Worm (Caenorhabditis elegans) whole organism, young adult: ENCODE data around the gene nhr-102.

ENCODE experiments used
- B0019.2 ChIP-seq: fragments of 200-800 bp; sonication (Bioruptor generic); conservative IDR thresholded peaks from 2 replicates; pipeline ENCODE4 v1.3.6; 2022; ENCODE audit warnings: missing genetic modification reagents, missing genetic modification characterization, missing compliant biosample characterization
- C06A6.2 ChIP-seq: fragments of 200-800 bp; sonication (Bioruptor generic); conservative IDR thresholded peaks from 2 replicates; pipeline ENCODE4 v1.3.6; 2022; ENCODE audit warnings: missing genetic modification characterization, missing compliant biosample characterization
- F33H1.4 ChIP-seq: fragments of 200-800 bp; sonication (Bioruptor generic); IDR thresholded peaks from 2 replicates; pipeline ENCODE4 v1.3.6; 2022; ENCODE audit warnings: missing genetic modification reagents, missing genetic modification characterization, missing compliant biosample characterization
- F39B2.1 ChIP-seq: fragments of 200-800 bp; sonication (Bioruptor generic); IDR thresholded peaks from 2 replicates; pipeline ENCODE4 v1.3.6; 2022; ENCODE audit warnings: missing genetic modification reagents, missing genetic modification characterization, missing compliant biosample characterization
- F57A8.1 ChIP-seq: fragments of 200-800 bp; sonication (Bioruptor generic); optimal IDR thresholded peaks from 2 replicates; lab custom pipeline; 2018; ENCODE audit warnings: mild to moderate bottlenecking, missing genetic modification characterization, moderate library complexity, missing compliant biosample characterization
- K12H6.12 ChIP-seq: fragments of 200-800 bp; sonication (Bioruptor generic); optimal IDR thresholded peaks from 2 replicates; lab custom pipeline; 2018; ENCODE audit warnings: mild to moderate bottlenecking, missing genetic modification characterization, missing compliant biosample characterization
- T07F8.4 ChIP-seq: sonication (generic microtip); optimal IDR thresholded peaks from 2 replicates; lab custom pipeline; 2016; ENCODE audit warnings: mild to moderate bottlenecking, missing genetic modification characterization, moderate library complexity, missing compliant biosample characterization
- ama-1 ChIP-seq, 3 experiments: fragments of 150-350 bp in 1 of 3; sonication (generic microtip) in 2 of 3; optimal IDR thresholded peaks; 2 replicates each; lab custom pipeline; 2014 to 2018; ENCODE audit warnings: missing biosample characterization in 2 of 3, missing genetic modification characterization in 2 of 3, missing genetic modification reagents in 2 of 3
- aptf-3 ChIP-seq: fragments of 200-800 bp; sonication (Bioruptor generic); IDR thresholded peaks from 2 replicates; pipeline ENCODE4 v1.3.6; 2022; ENCODE audit warnings: missing genetic modification characterization, missing compliant biosample characterization
- attf-3 ChIP-seq: fragments of 200-800 bp; sonication (Bioruptor generic); conservative IDR thresholded peaks from 2 replicates; pipeline ENCODE4 v1.3.6; 2022; ENCODE audit warnings: missing genetic modification reagents, missing genetic modification characterization, missing compliant biosample characterization
- bed-2 ChIP-seq: fragments of 200-800 bp; sonication (Bioruptor generic); IDR thresholded peaks from 2 replicates; pipeline ENCODE4 v1.3.6; 2022; ENCODE audit warnings: missing genetic modification reagents, missing genetic modification characterization, missing compliant biosample characterization
- cebp-2 ChIP-seq: fragments of 200-800 bp; sonication (Bioruptor generic); IDR thresholded peaks from 2 replicates; pipeline ENCODE4 v1.3.6; 2022; ENCODE audit warnings: missing genetic modification characterization, missing compliant biosample characterization
- ceh-58 ChIP-seq: fragments of 200-800 bp; sonication (Bioruptor generic); IDR thresholded peaks from 2 replicates; pipeline ENCODE4 v1.3.6; 2022; ENCODE audit warnings: missing genetic modification characterization, missing compliant biosample characterization
- chd-7 ChIP-seq: sonication (generic microtip); optimal IDR thresholded peaks from 2 replicates; lab custom pipeline; 2016; ENCODE audit warnings: mild to moderate bottlenecking, missing genetic modification characterization, moderate library complexity, missing compliant biosample characterization
- egl-44 ChIP-seq: fragments of 200-800 bp; sonication (Bioruptor generic); IDR thresholded peaks from 2 replicates; pipeline ENCODE4 v1.3.6; 2022; ENCODE audit warnings: missing genetic modification reagents, missing genetic modification characterization, missing compliant biosample characterization
- ekl-4 ChIP-seq: fragments of 200-800 bp; sonication (Bioruptor generic); IDR thresholded peaks from 2 replicates; pipeline ENCODE4 v1.3.6; 2022; ENCODE audit warnings: missing genetic modification reagents, missing genetic modification characterization, missing compliant biosample characterization
- gei-17 ChIP-seq: fragments of 200-800 bp; sonication (Bioruptor generic); optimal IDR thresholded peaks from 2 replicates; lab custom pipeline; 2018; ENCODE audit warnings: mild to moderate bottlenecking, missing genetic modification characterization, missing compliant biosample characterization
- hrde-1 ChIP-seq: sonication (generic microtip); optimal IDR thresholded peaks from 2 replicates; lab custom pipeline; 2016; ENCODE audit warnings: missing genetic modification characterization, mild to moderate bottlenecking, missing compliant biosample characterization, moderate library complexity, missing genotype, missing genetic modification reagents, borderline replicate concordance
- lag-1 ChIP-seq: fragments of 200-800 bp; sonication (Bioruptor generic); IDR thresholded peaks from 2 replicates; pipeline ENCODE4 v1.3.6; 2022; ENCODE audit warnings: missing genetic modification reagents, missing genetic modification characterization, missing compliant biosample characterization
- let-526 ChIP-seq: fragments of 200-800 bp; sonication (Bioruptor generic); IDR thresholded peaks from 2 replicates; pipeline ENCODE4 v1.3.6; 2022; ENCODE audit warnings: missing genetic modification reagents, missing genetic modification characterization, missing compliant biosample characterization
- let-607 ChIP-seq, 2 experiments: fragments of 200-800 bp in 1 of 2; sonication (Bioruptor generic) in 1 of 2; sonication (generic microtip) in 1 of 2; optimal IDR thresholded peaks; 2 replicates each; lab custom pipeline; 2016 to 2018; ENCODE audit warnings: mild to moderate bottlenecking in 2 of 2, missing compliant biosample characterization in 2 of 2, missing genetic modification characterization in 2 of 2, moderate library complexity in 2 of 2, missing genotype in 1 of 2
- lin-26 ChIP-seq: fragments of 200-800 bp; sonication (Bioruptor generic); IDR thresholded peaks from 2 replicates; pipeline ENCODE4 v1.3.6; 2022; ENCODE audit warnings: missing genetic modification reagents, missing genetic modification characterization, missing compliant biosample characterization
- lin-35 ChIP-seq, 3 experiments: fragments of 150-350 bp in 2 of 3; sonication (generic microtip) in 1 of 3; optimal IDR thresholded peaks; 2 replicates each; lab custom pipeline; 2014 to 2018; ENCODE audit warnings: missing biosample characterization in 3 of 3, missing genetic modification characterization in 3 of 3, missing genetic modification reagents in 3 of 3
- lir-1 ChIP-seq: fragments of 200-800 bp; sonication (Bioruptor generic); conservative IDR thresholded peaks from 2 replicates; pipeline ENCODE4 v1.3.6; 2022; ENCODE audit warnings: missing genetic modification reagents, missing genetic modification characterization, missing compliant biosample characterization
- lsy-27 ChIP-seq: sonication (generic microtip); optimal IDR thresholded peaks from 2 replicates; lab custom pipeline; 2017; ENCODE audit warnings: missing genetic modification characterization, mild to moderate bottlenecking, missing compliant biosample characterization, antibody characterized with exemption, missing genotype, borderline replicate concordance; ENCODE audit not compliant: insufficient read depth
- madf-3 ChIP-seq: fragments of 200-800 bp; sonication (Bioruptor generic); IDR thresholded peaks from 2 replicates; pipeline ENCODE4 v1.3.6; 2022; ENCODE audit warnings: missing genetic modification reagents, missing genetic modification characterization, missing compliant biosample characterization
- rpc-1 ChIP-seq, 2 experiments: fragments of 150-350 bp in 1 of 2; sonication (generic microtip) in 1 of 2; optimal IDR thresholded peaks; 2 replicates each; lab custom pipeline; 2014 to 2018; ENCODE audit warnings: missing biosample characterization in 1 of 2, missing genetic modification characterization in 1 of 2, missing genetic modification reagents in 1 of 2, missing genotype in 1 of 2
- sea-2 ChIP-seq: fragments of 200-800 bp; sonication (Bioruptor generic); IDR thresholded peaks from 2 replicates; pipeline ENCODE4 v1.3.6; 2022; ENCODE audit warnings: missing genetic modification characterization, missing compliant biosample characterization
- snpc-1.1 ChIP-seq: sonication (generic microtip); optimal IDR thresholded peaks from 2 replicates; lab custom pipeline; 2017; ENCODE audit warnings: missing genetic modification characterization, mild to moderate bottlenecking, missing compliant biosample characterization, antibody characterized with exemption, moderate library complexity, missing genotype, missing genetic modification reagents; ENCODE audit not compliant: insufficient read depth
- tbx-9 ChIP-seq: sonication (generic microtip); optimal IDR thresholded peaks from 2 replicates; lab custom pipeline; 2016; ENCODE audit warnings: borderline replicate concordance, missing genetic modification characterization, inconsistent platforms, missing compliant biosample characterization
- tlf-1 ChIP-seq: fragments of 200-800 bp; sonication (Bioruptor generic); optimal IDR thresholded peaks from 2 replicates; lab custom pipeline; 2018; ENCODE audit warnings: mild to moderate bottlenecking, missing genetic modification characterization, missing compliant biosample characterization
- unc-130 ChIP-seq: sonication (generic microtip); optimal IDR thresholded peaks from 2 replicates; lab custom pipeline; 2016; ENCODE audit warnings: missing genetic modification reagents, missing genetic modification characterization, missing compliant biosample characterization
- xnd-1 ChIP-seq: sonication (generic microtip); optimal IDR thresholded peaks from 2 replicates; lab custom pipeline; 2016; ENCODE audit warnings: missing genotype, missing genetic modification reagents, missing genetic modification characterization, missing compliant biosample characterization
- zfh-2 ChIP-seq: fragments of 200-800 bp; sonication (Bioruptor generic); conservative IDR thresholded peaks from 2 replicates; pipeline ENCODE4 v1.3.6; 2022; ENCODE audit warnings: missing genetic modification reagents, missing genetic modification characterization, missing compliant biosample characterization
- zim-3 ChIP-seq: sonication (generic microtip); optimal IDR thresholded peaks from 2 replicates; lab custom pipeline; 2017; ENCODE audit warnings: mild to moderate bottlenecking, missing genetic modification characterization, moderate library complexity, missing compliant biosample characterization
- ztf-26 ChIP-seq: sonication (generic microtip); optimal IDR thresholded peaks from 2 replicates; lab custom pipeline; 2017; ENCODE audit warnings: missing genetic modification characterization, missing compliant biosample characterization

Gene nhr-102

DNA sequence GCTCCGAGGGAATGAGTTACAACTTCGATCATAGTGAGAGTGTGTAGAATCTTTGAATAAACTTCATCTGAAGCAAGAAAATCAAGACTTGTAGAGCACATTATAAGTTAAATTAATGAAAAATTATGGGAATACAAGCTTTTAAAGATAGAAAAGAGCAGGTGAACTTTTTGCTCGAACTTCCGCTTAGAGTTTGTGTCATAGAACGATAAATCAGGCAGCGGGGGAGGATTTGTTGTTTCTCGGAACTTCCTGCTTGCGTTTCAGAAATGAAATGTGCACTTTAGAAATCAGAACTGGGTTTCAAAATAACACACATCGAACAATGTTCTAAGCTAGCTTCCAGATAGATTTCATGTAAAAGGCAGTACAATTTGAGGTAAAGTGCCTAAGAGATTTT, 35.1 kb downstream of the nhr-102 start, which contains the start of gene srh-149 (continued):
- TF ChIP-seq ama-1 (optimal IDR thresholded peaks at IDR 0.05; lab: Kevin White, UChicago) (no peak), ama-1 (GFP tag; optimal IDR thresholded peaks at IDR 0.05; lab: Kevin White, UChicago) (no peak), tlf-1 (GFP tag; lab: Kevin White, UChicago) (no peak)

DNA sequence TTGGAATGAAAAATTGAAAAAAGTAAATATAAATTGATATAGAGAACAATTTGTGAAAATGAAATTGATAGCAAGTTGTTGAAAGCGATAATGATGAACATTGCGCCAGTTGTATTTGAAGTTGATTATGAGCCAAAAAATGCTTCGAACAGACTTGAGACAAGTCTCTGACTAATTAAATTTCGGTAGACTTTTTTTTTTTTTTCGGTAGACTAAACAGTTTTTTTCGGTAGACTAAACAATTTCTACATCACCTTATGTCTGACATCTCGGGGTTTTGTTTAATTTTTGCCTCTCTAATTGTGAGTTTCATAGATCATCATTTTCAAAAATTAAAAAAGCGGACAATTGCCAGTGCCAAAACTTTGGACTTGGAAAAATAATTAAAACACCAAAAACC, 42.6 kb downstream of the nhr-102 start, which contains the start of gene srbc-54:
Gene srbc-54 (minus strand): TSS at position 101 of the 400 bp plus-strand sequence.
- TF ChIP-seq snpc-1.1 (tag; lab: Kevin White, UChicago) (no peak), let-607 (tag; optimal IDR thresholded peaks at IDR 0.05; lab: Kevin White, UChicago) (no peak), F57A8.1 (GFP tag; lab: Kevin White, UChicago) (no peak), ztf-26 (no peak)

DNA sequence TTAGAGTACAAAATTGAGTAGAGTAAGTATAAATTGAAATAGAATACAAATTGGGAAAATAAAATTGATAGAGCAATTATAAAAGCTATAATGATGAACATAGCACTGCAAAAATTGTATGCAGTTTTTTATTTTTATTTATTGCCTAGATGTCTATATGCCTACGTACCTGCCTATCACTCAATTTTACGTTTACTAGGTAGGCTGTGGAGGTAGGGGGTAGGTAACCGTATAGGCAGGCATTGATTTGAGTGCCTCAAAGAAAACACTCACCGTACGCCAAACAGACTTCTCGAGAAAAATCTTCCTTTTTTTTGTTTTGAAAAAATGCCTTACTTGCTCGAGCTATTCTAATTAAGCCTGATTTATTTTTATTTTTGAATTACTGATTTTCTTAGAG, 44.6 kb downstream of the nhr-102 start, which contains the start of gene srbc-56:
Gene srbc-56 (minus strand): TSS at position 101 of the 400 bp plus-strand sequence.
- TF ChIP-seq hrde-1 (tag; lab: Kevin White, UChicago): no peak
- no peak for TF ChIP-seq lag-1
- TF ChIP-seq F39B2.1 (GFP tag; lab: Robert Waterston, UW): no peak
- no peak for TF ChIP-seq T07F8.4 (tag; lab: Kevin White, UChicago)
- no peak for TF ChIP-seq ztf-26
- no peak for TF ChIP-seq C06A6.2 (GFP tag; lab: Robert Waterston, UW)
- TF ChIP-seq attf-3: no peak
- no peak for TF ChIP-seq F33H1.4 (GFP tag; lab: Robert Waterston, UW)
- TF ChIP-seq ceh-58 (GFP tag; lab: Robert Waterston, UW): no peak
- TF ChIP-seq egl-44 (GFP tag; lab: Robert Waterston, UW): no peak
- TF ChIP-seq cebp-2 (GFP tag; lab: Robert Waterston, UW): no peak
- no peak for TF ChIP-seq F57A8.1 (GFP tag; lab: Kevin White, UChicago)
- no peak for TF ChIP-seq lin-26 (GFP tag; lab: Robert Waterston, UW)
- TF ChIP-seq lin-35 (GFP tag; optimal IDR thresholded peaks at IDR 0.05; lab: Kevin White, UChicago): no peak
- TF ChIP-seq zim-3 (tag; lab: Kevin White, UChicago): no peak
- TF ChIP-seq bed-2 (GFP tag; lab: Robert Waterston, UW): no peak
- no peak for TF ChIP-seq chd-7
- TF ChIP-seq tbx-9: no peak
- TF ChIP-seq xnd-1 (tag; lab: Kevin White, UChicago): no peak
- no peak for TF ChIP-seq sea-2 (GFP tag; lab: Robert Waterston, UW)

DNA sequence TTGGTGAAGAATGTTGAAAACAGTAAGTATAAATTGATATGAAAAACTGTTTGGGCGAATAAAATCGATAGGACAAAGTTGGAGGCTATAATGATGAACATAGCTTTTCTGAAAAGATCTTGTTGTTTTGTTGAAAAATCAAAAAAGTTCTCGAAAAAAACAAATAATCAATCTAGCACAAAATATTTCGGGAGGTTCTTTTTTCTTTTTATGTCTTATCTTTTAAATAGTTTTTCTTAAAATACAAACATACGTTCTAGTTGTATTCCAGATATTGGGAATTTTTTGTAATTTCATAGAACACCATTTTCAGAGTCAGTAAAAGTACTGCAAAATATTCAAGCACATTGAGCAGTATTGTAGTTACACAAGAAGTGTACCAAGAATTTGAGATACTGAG, 46.3 kb downstream of the nhr-102 start, which contains the start of gene srbc-55:
Gene srbc-55 (minus strand): TSS at position 101 of the 400 bp plus-strand sequence.
- TF ChIP-seq F39B2.1 (GFP tag; lab: Robert Waterston, UW): no peak
- TF ChIP-seq B0019.2 (GFP tag; lab: Robert Waterston, UW): no peak
- no peak for TF ChIP-seq aptf-3 (GFP tag; lab: Robert Waterston, UW)
- TF ChIP-seq lsy-27 (tag; lab: Kevin White, UChicago): no peak
- no peak for TF ChIP-seq gei-17 (GFP tag; lab: Kevin White, UChicago)
- no peak for TF ChIP-seq tlf-1 (GFP tag; lab: Kevin White, UChicago)
- TF ChIP-seq let-526 (GFP tag; lab: Robert Waterston, UW): no peak
- TF ChIP-seq lir-1 (GFP tag; lab: Robert Waterston, UW): no peak
- TF ChIP-seq zfh-2: no peak
- no peak for TF ChIP-seq rpc-1 (optimal IDR thresholded peaks at IDR 0.05; lab: Kevin White, UChicago)
- TF ChIP-seq rpc-1 (tag; optimal IDR thresholded peaks at IDR 0.05; lab: Kevin White, UChicago): no peak
- no peak for TF ChIP-seq K12H6.12 (tag; lab: Kevin White, UChicago)
- TF ChIP-seq madf-3: no peak
- TF ChIP-seq unc-130 (GFP tag; lab: Kevin White, UChicago): no peak
- TF ChIP-seq ekl-4 (GFP tag; lab: Robert Waterston, UW): no peak
